Fruit fly (Drosophila melanogaster): ENCODE data around the gene RnrL.

Gene RnrL

dm6 chr2L:10291276-10291675 lies 36.5 kb downstream of the RnrL start:
- TF ChIP-seq usp (GFP tag; optimal IDR thresholded peaks at IDR 0.05) (no peak), br (GFP tag; optimal IDR thresholded peaks at IDR 0.05) (no peak), dsf (GFP tag; optimal IDR thresholded peaks at IDR 0.05; ENCODE audit: borderline replicate concordance) (no peak)

dm6 chr2L:10280772-10281171 lies 47.0 kb downstream of the RnrL start, which contains the start of gene CG34043:
Gene CG34043 (minus strand): TSS chr2L:10280872.
- TF ChIP-seq psq (GFP tag; optimal IDR thresholded peaks at IDR 0.05) = no peak
- no peak for TF ChIP-seq GATAd (GFP tag; optimal IDR thresholded peaks at IDR 0.05)
- no peak for TF ChIP-seq brk (GFP tag; optimal IDR thresholded peaks at IDR 0.05)
- no peak for TF ChIP-seq Hr83 (GFP tag; optimal IDR thresholded peaks at IDR 0.05; ENCODE audit: poor library complexity, severe bottlenecking)
- no peak for TF ChIP-seq sv (GFP tag; optimal IDR thresholded peaks at IDR 0.05)
- no peak for TF ChIP-seq dsf (GFP tag; optimal IDR thresholded peaks at IDR 0.05; ENCODE audit: borderline replicate concordance)
- TF ChIP-seq dl (GFP tag; optimal IDR thresholded peaks at IDR 0.05; ENCODE audit: insufficient read depth in 1 of 2, partially characterized antibody in 2 of 2) = no peak
- no peak for TF ChIP-seq lola (GFP tag; optimal IDR thresholded peaks at IDR 0.05)
- no peak for TF ChIP-seq h (GFP tag; optimal IDR thresholded peaks at IDR 0.05)
- no peak for TF ChIP-seq HLH106 (tag; optimal IDR thresholded peaks at IDR 0.05)

dm6 chr2L:10278658-10279057 lies 49.1 kb downstream of the RnrL start, which contains the start of gene Utx:
Gene Utx (minus strand): TSS chr2L:10278811.
- no peak for TF ChIP-seq dmrt93B (GFP tag; optimal IDR thresholded peaks at IDR 0.05)
- TF ChIP-seq woc (GFP tag; optimal IDR thresholded peaks at IDR 0.05) = peak; percentile 71
- TF ChIP-seq Hr83 (GFP tag; optimal IDR thresholded peaks at IDR 0.05; ENCODE audit: poor library complexity, severe bottlenecking) = peak; percentile 23

- TF ChIP-seq Jra (GFP tag; optimal IDR thresholded peaks at IDR 0.05) (no peak), Hr83 (GFP tag; optimal IDR thresholded peaks at IDR 0.05; ENCODE audit: poor library complexity, severe bottlenecking) (peak; percentile 74), CG9705 (GFP tag; optimal IDR thresholded peaks at IDR 0.05) (no peak), Sp1 (GFP tag; optimal IDR thresholded peaks at IDR 0.05) (no peak), CrebA (GFP tag; optimal IDR thresholded peaks at IDR 0.05; ENCODE audit: borderline replicate concordance) (no peak), dl (GFP tag; optimal IDR thresholded peaks at IDR 0.05; ENCODE audit: insufficient read depth in 1 of 2, partially characterized antibody in 2 of 2) (no peak), brk (GFP tag; optimal IDR thresholded peaks at IDR 0.05) (peak; percentile 12), woc (GFP tag; optimal IDR thresholded peaks at IDR 0.05) (peak; percentile 27)
These were observed 50.4 kb downstream of the RnrL start for dm6 chr2L:10277362-10277761.

dm6 chr2L:10276846-10277245 lies 50.9 kb downstream of the RnrL start:
- TF ChIP-seq tai (GFP tag; optimal IDR thresholded peaks at IDR 0.05) (peak; percentile 52), Hr83 (GFP tag; optimal IDR thresholded peaks at IDR 0.05; ENCODE audit: poor library complexity, severe bottlenecking) (no peak), psq (GFP tag; optimal IDR thresholded peaks at IDR 0.05) (peak; percentile 33), Dif (GFP tag; optimal IDR thresholded peaks at IDR 0.05; ENCODE audit: partially characterized antibody) (no peak), Jra (GFP tag; optimal IDR thresholded peaks at IDR 0.05) (peak; percentile 40), rgr (GFP tag; optimal IDR thresholded peaks at IDR 0.05) (no peak), ey (GFP tag; optimal IDR thresholded peaks at IDR 0.05) (peak; percentile 66), usp (GFP tag; optimal IDR thresholded peaks at IDR 0.05) (no peak), OdsH (GFP tag; optimal IDR thresholded peaks at IDR 0.05) (peak; percentile 60), N (GFP tag; optimal IDR thresholded peaks at IDR 0.05) (peak; percentile 9), Rel (GFP tag; optimal IDR thresholded peaks at IDR 0.05) (no peak), Rel (tag; optimal IDR thresholded peaks at IDR 0.05) (no peak), Hnf4 (GFP tag; optimal IDR thresholded peaks at IDR 0.05) (peak; percentile 58), jim (GFP tag; optimal IDR thresholded peaks at IDR 0.05) (no peak), foxo (GFP tag; optimal IDR thresholded peaks at IDR 0.05) (peak; percentile 14 to 54)

- peak; percentile 18 for TF ChIP-seq psq (GFP tag; optimal IDR thresholded peaks at IDR 0.05)
- TF ChIP-seq Hr78 (GFP tag; optimal IDR thresholded peaks at IDR 0.05) = no peak
These were observed 51.3 kb downstream of the RnrL start for dm6 chr2L:10276436-10276835.
